Worm (Caenorhabditis elegans) whole organism, L2 larva: ENCODE data around the gene sna-1.

Source experiments
- ama-1 ChIP-seq: fragments of 150-350 bp; optimal IDR thresholded peaks from 2 replicates; lab custom pipeline; 2018; ENCODE audit warnings: inconsistent platforms
- mdl-1 ChIP-seq, 2 experiments: fragments of 150-350 bp in 1 of 2; sonication (generic microtip) in 1 of 2; optimal IDR thresholded peaks; 2 replicates each; lab custom pipeline; 2017; ENCODE audit warnings: missing biosample characterization in 2 of 2, missing genetic modification characterization in 2 of 2
- nhr-11 ChIP-seq: fragments of 150-350 bp; optimal IDR thresholded peaks from 2 replicates; lab custom pipeline; 2014; ENCODE audit warnings: missing biosample characterization, missing genetic modification characterization
- nhr-12 ChIP-seq: fragments of 150-350 bp; optimal IDR thresholded peaks from 2 replicates; lab custom pipeline; 2014; ENCODE audit warnings: missing biosample characterization, missing genetic modification characterization
- zag-1 ChIP-seq: fragments of 150-350 bp; optimal IDR thresholded peaks from 2 replicates; lab custom pipeline; 2014; ENCODE audit warnings: missing biosample characterization, missing genetic modification characterization

DNA sequence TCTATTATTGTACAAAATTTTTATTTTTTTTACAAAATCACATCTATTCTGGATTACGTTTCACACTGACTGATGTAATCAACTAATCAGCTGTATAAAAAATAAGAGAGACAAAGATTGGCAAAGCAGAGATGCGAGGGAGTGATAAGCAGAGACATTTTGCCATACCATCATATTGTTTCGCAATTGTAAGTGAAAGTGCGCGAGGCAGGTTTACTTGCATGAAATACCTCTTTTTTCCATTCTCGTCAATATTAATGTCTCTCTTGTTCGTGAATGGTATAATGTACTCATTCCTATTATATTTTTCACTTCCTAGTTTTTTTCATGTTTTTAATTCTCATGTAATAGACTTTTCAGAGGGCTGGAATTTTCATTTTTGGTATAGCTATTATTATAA lies 26.4 kb upstream of the sna-1 start:
- TF ChIP-seq mdl-1 (tag; optimal IDR thresholded peaks at IDR 0.05; lab: Kevin White, UChicago) (no peak), zag-1 (tag; lab: Kevin White, UChicago) (no peak), nhr-12 (tag; lab: Kevin White, UChicago) (no peak), ama-1 (lab: Kevin White, UChicago) (no peak), nhr-11 (no peak)
